Fruit fly (Drosophila melanogaster) whole organism, embryonic: Measurements from ENCODE around the gene CG17177.

Source experiments
- CG11696 ChIP-seq: fragments of 200-800 bp; sonication (Bioruptor generic); IDR thresholded peaks from 2 replicates; pipeline ENCODE4 v1.3.6; 2022; ENCODE audit warnings: missing biosample characterization, missing genetic modification characterization
- CG12391 ChIP-seq: fragments of 200-800 bp; sonication (Bioruptor generic); optimal IDR thresholded peaks from 3 replicates; lab custom pipeline; 2018; ENCODE audit warnings: missing biosample characterization, mild to moderate bottlenecking, missing genetic modification characterization, moderate library complexity
- CG15269 ChIP-seq: fragments of 200-800 bp; sonication (Bioruptor generic); optimal IDR thresholded peaks from 2 replicates; lab custom pipeline; 2018; ENCODE audit warnings: missing biosample characterization, mild to moderate bottlenecking, missing genetic modification characterization, moderate library complexity
- CG34422 ChIP-seq: fragments of 200-800 bp; sonication (Bioruptor generic); IDR thresholded peaks from 3 replicates; pipeline ENCODE4 v1.3.6; 2022; ENCODE audit warnings: missing biosample characterization, missing genetic modification characterization
- CG6254 ChIP-seq: fragments of 200-800 bp; sonication (Bioruptor generic); optimal IDR thresholded peaks from 3 replicates; lab custom pipeline; 2017; ENCODE audit warnings: mild to moderate bottlenecking, missing biosample characterization, missing genetic modification reagents, missing genetic modification characterization
- HmgZ ChIP-seq: fragments of 200-800 bp; sonication (Bioruptor generic); optimal IDR thresholded peaks from 2 replicates; lab custom pipeline; 2018; ENCODE audit warnings: missing biosample characterization, mild to moderate bottlenecking, missing genetic modification characterization
- MTF-1 ChIP-seq: fragments of 200-800 bp; sonication (Bioruptor generic); optimal IDR thresholded peaks from 2 replicates; lab custom pipeline; 2018; ENCODE audit warnings: missing biosample characterization, mild to moderate bottlenecking, missing genetic modification characterization, borderline replicate concordance
- Opbp ChIP-seq: fragments of 200-800 bp; sonication (Bioruptor generic); IDR thresholded peaks from 3 replicates; pipeline ENCODE4 v1.3.6; 2022; ENCODE audit warnings: missing biosample characterization, missing genetic modification characterization; ENCODE audit not compliant: partially characterized antibody
- PHDP ChIP-seq: fragments of 200-800 bp; sonication (Bioruptor generic); optimal IDR thresholded peaks from 3 replicates; lab custom pipeline; 2018; ENCODE audit warnings: missing biosample characterization, mild to moderate bottlenecking, missing genetic modification characterization, moderate library complexity
- bsh ChIP-seq, 2 experiments: fragments of 200-800 bp; sonication (Bioruptor generic); optimal IDR thresholded peaks; 2 replicates each; lab custom pipeline; 2017 to 2018; ENCODE audit warnings: mild to moderate bottlenecking in 2 of 2, missing biosample characterization in 2 of 2, missing genetic modification characterization in 2 of 2, moderate library complexity in 1 of 2
- crol ChIP-seq: fragments of 200-800 bp; sonication (Bioruptor generic); IDR thresholded peaks from 2 replicates; pipeline ENCODE4 v1.3.6; 2022; ENCODE audit warnings: missing biosample characterization, missing genetic modification characterization
- dati ChIP-seq: fragments of 200-800 bp; sonication (Bioruptor generic); IDR thresholded peaks from 2 replicates; pipeline ENCODE4 v1.3.6; 2022; ENCODE audit warnings: missing biosample characterization, missing genetic modification characterization
- eve ChIP-seq, 2 experiments: fragments of >200 bp; optimal IDR thresholded peaks; 2 replicates each; lab custom pipeline; 2017; ENCODE audit warnings: missing biosample characterization in 2 of 2, missing genetic modification characterization in 2 of 2
- lbe ChIP-seq: fragments of 200-800 bp; sonication (Bioruptor generic); optimal IDR thresholded peaks from 2 replicates; lab custom pipeline; 2016; ENCODE audit warnings: missing biosample characterization, mild to moderate bottlenecking, missing genetic modification characterization
- sim ChIP-seq: fragments of 200-800 bp; sonication (Bioruptor generic); IDR thresholded peaks from 2 replicates; pipeline ENCODE4 v1.3.6; 2022; ENCODE audit warnings: missing biosample characterization, missing genetic modification characterization
- unpg ChIP-seq: fragments of 200-800 bp; sonication (Bioruptor generic); optimal IDR thresholded peaks from 3 replicates; lab custom pipeline; 2018; ENCODE audit warnings: missing biosample characterization, mild to moderate bottlenecking, missing genetic modification characterization, moderate library complexity

CG17177 gene

dm6 chr3L:14650348-14650747, 51.1 kb downstream of the CG17177 start (continued):
- TF ChIP-seq HmgZ (no peak), CG6254 (peak; percentile 24), PHDP (peak; percentile 13), dati (GFP tag; lab: Robert Waterston, UW) (no peak), CG12391 (tag; lab: Kevin White, UChicago) (peak; percentile 5), CG15269 (tag; lab: Kevin White, UChicago) (no peak), sim (GFP tag; lab: Robert Waterston, UW) (no peak)
- TF ChIP-seq, all 482 proteins: peak for 30

dm6 chr3L:14648922-14649321, 52.6 kb downstream of the CG17177 start:
- peak; percentile 70 for TF ChIP-seq CG11696
- no peak for TF ChIP-seq MTF-1 (GFP tag; lab: Kevin White, UChicago)
- TF ChIP-seq bsh (GFP tag; optimal IDR thresholded peaks at IDR 0.05; lab: Kevin White, UChicago), result peak in 1 of 2 experiments; percentile 47
- no peak for TF ChIP-seq unpg
- no peak for TF ChIP-seq CG34422 (GFP tag; lab: Robert Waterston, UW)
- peak; percentile 55 for TF ChIP-seq crol (GFP tag; lab: Robert Waterston, UW)
- no peak for TF ChIP-seq lbe
- TF ChIP-seq eve (GFP tag; optimal IDR thresholded peaks at IDR 0.05; lab: Kevin White, UChicago), result peak in 1 of 2 experiments; percentile 29
- TF ChIP-seq Opbp, result no peak
